Fruit fly (Drosophila melanogaster) whole organism, embryonic: ENCODE results near the gene eIF4E5.
A peak's percentile ranks its signal among the peaks of the same experiment; 100 is the strongest.

Experiments used
- ATbp ChIP-seq: fragments of 200-800 bp; sonication (Bioruptor generic); optimal IDR thresholded peaks from 2 replicates; lab custom pipeline; 2017; ENCODE audit warnings: missing biosample characterization, mild to moderate bottlenecking, missing genetic modification characterization, missing genetic modification reagents
- Adf1 ChIP-seq: fragments of 200-800 bp; sonication (Bioruptor generic); IDR thresholded peaks from 2 replicates; pipeline ENCODE4 v1.3.6; 2022; ENCODE audit warnings: missing biosample characterization, missing genetic modification characterization
- CG10654 ChIP-seq: fragments of 200-800 bp; sonication (Bioruptor generic); optimal IDR thresholded peaks from 2 replicates; lab custom pipeline; 2016; ENCODE audit warnings: missing biosample characterization, missing genetic modification characterization
- CG12744 ChIP-seq: fragments of 200-800 bp; sonication (Bioruptor generic); optimal IDR thresholded peaks from 2 replicates; lab custom pipeline; 2016; ENCODE audit warnings: missing biosample characterization, missing genetic modification characterization
- CG1602 ChIP-seq: fragments of 200-800 bp; sonication (Bioruptor generic); optimal IDR thresholded peaks from 3 replicates; lab custom pipeline; 2016; ENCODE audit warnings: missing biosample characterization, missing genetic modification characterization
- CG17829 ChIP-seq: fragments of 200-800 bp; optimal IDR thresholded peaks from 2 replicates; lab custom pipeline; 2019; ENCODE audit warnings: missing biosample characterization, mild to moderate bottlenecking, missing genetic modification characterization, moderate library complexity
- CG17912 ChIP-seq: fragments of 200-800 bp; sonication (Bioruptor generic); optimal IDR thresholded peaks from 2 replicates; lab custom pipeline; 2018; ENCODE audit warnings: missing biosample characterization, mild to moderate bottlenecking, missing genetic modification characterization
- CG18011 ChIP-seq: fragments of 200-800 bp; sonication (Bioruptor generic); optimal IDR thresholded peaks from 2 replicates; lab custom pipeline; 2017; ENCODE audit warnings: missing biosample characterization, missing genetic modification characterization, mild to moderate bottlenecking, moderate library complexity, missing genotype
- CG1832 ChIP-seq: fragments of 200-800 bp; sonication (Bioruptor generic); optimal IDR thresholded peaks from 2 replicates; lab custom pipeline; 2017; ENCODE audit warnings: missing biosample characterization, mild to moderate bottlenecking, missing genetic modification characterization, inconsistent platforms
- CG2116 ChIP-seq: fragments of 200-800 bp; sonication (Bioruptor generic); optimal IDR thresholded peaks from 3 replicates; lab custom pipeline; 2018; ENCODE audit warnings: missing biosample characterization, mild to moderate bottlenecking, missing genetic modification characterization
- CG2889 ChIP-seq: fragments of 200-800 bp; sonication (Bioruptor generic); IDR thresholded peaks from 3 replicates; pipeline ENCODE4 v1.3.6; 2022; ENCODE audit warnings: missing biosample characterization, missing genetic modification characterization
- CG30431 ChIP-seq: fragments of 200-800 bp; sonication (Bioruptor generic); optimal IDR thresholded peaks from 2 replicates; lab custom pipeline; 2017; ENCODE audit warnings: missing biosample characterization, missing genetic modification characterization
- CG32532 ChIP-seq: fragments of 200-800 bp; sonication (Bioruptor generic); IDR thresholded peaks from 2 replicates; pipeline ENCODE4 v1.3.6; 2022; ENCODE audit warnings: missing biosample characterization, missing genetic modification characterization
- CG8388 ChIP-seq: fragments of 200-800 bp; sonication (Bioruptor generic); optimal IDR thresholded peaks from 2 replicates; lab custom pipeline; 2019; ENCODE audit warnings: missing biosample characterization, mild to moderate bottlenecking, missing genetic modification characterization, moderate library complexity
- CG8765 ChIP-seq: fragments of 200-800 bp; sonication (Bioruptor generic); IDR thresholded peaks from 2 replicates; pipeline ENCODE4 v1.3.6; 2022; ENCODE audit warnings: missing biosample characterization, missing genetic modification characterization
- CG8924 ChIP-seq: fragments of 200-800 bp; optimal IDR thresholded peaks from 3 replicates; lab custom pipeline; 2019; ENCODE audit warnings: missing biosample characterization, mild to moderate bottlenecking, missing genetic modification characterization, moderate library complexity
- CG9727 ChIP-seq: fragments of 200-800 bp; sonication (Bioruptor generic); optimal IDR thresholded peaks from 3 replicates; lab custom pipeline; 2017; ENCODE audit warnings: missing biosample characterization, mild to moderate bottlenecking, missing genetic modification characterization
- Chrac-16 ChIP-seq: fragments of 200-800 bp; sonication (Bioruptor generic); optimal IDR thresholded peaks from 3 replicates; lab custom pipeline; 2016; ENCODE audit warnings: missing biosample characterization, missing genetic modification characterization
- CoRest ChIP-seq: fragments of 200-800 bp; sonication (Bioruptor generic); optimal IDR thresholded peaks from 3 replicates; lab custom pipeline; 2018; ENCODE audit warnings: missing biosample characterization, mild to moderate bottlenecking, missing genetic modification characterization, moderate library complexity
- Dbx ChIP-seq: fragments of 200-800 bp; sonication (Bioruptor generic); IDR thresholded peaks from 3 replicates; pipeline ENCODE4 v1.3.6; 2022; ENCODE audit warnings: missing biosample characterization, missing genetic modification characterization
- Dip3 ChIP-seq: fragments of 200-800 bp; sonication (Bioruptor generic); optimal IDR thresholded peaks from 3 replicates; lab custom pipeline; 2016; ENCODE audit warnings: missing biosample characterization, missing genetic modification characterization
- Ets97D ChIP-seq: fragments of 200-800 bp; sonication (Bioruptor generic); optimal IDR thresholded peaks from 3 replicates; lab custom pipeline; 2016; ENCODE audit warnings: missing biosample characterization, missing genetic modification characterization
- GATAe ChIP-seq: fragments of 200-800 bp; sonication (Bioruptor generic); conservative IDR thresholded peaks from 2 replicates; pipeline ENCODE4 v1.3.6; 2022; ENCODE audit warnings: missing biosample characterization, missing genetic modification characterization
- H15 ChIP-seq: fragments of 200-800 bp; sonication (Bioruptor generic); IDR thresholded peaks from 3 replicates; pipeline ENCODE4 v1.3.6; 2022; ENCODE audit warnings: missing biosample characterization, missing genetic modification characterization
- Hey ChIP-seq: fragments of 200-800 bp; sonication (Bioruptor generic); optimal IDR thresholded peaks from 3 replicates; lab custom pipeline; 2018; ENCODE audit warnings: missing biosample characterization, mild to moderate bottlenecking, missing genetic modification characterization
- Hr78 ChIP-seq, 2 experiments: fragments of 200-800 bp in 1 of 2; fragments of >200 bp in 1 of 2; sonication (Bioruptor generic) in 1 of 2; optimal IDR thresholded peaks; 2 replicates each; lab custom pipeline; 2017 to 2019; ENCODE audit warnings: missing biosample characterization in 2 of 2, missing genetic modification characterization in 2 of 2, mild to moderate bottlenecking in 1 of 2, moderate library complexity in 1 of 2
- Lim3 ChIP-seq: fragments of 200-800 bp; sonication (Bioruptor generic); IDR thresholded peaks from 2 replicates; pipeline ENCODE4 v1.3.6; 2022; ENCODE audit warnings: missing biosample characterization, missing genetic modification characterization
- Mad ChIP-seq: fragments of 200-800 bp; sonication (Bioruptor generic); optimal IDR thresholded peaks from 2 replicates; lab custom pipeline; 2016; ENCODE audit warnings: missing biosample characterization, missing genetic modification characterization
- Pdp1 ChIP-seq, 2 experiments: fragments of 200-800 bp; sonication (Bioruptor generic); optimal IDR thresholded peaks; 3 replicates each; lab custom pipeline; 2016; ENCODE audit warnings: missing biosample characterization in 2 of 2, missing genetic modification characterization in 2 of 2, mild to moderate bottlenecking in 1 of 2, moderate library complexity in 1 of 2
- Ptx1 ChIP-seq: fragments of 200-800 bp; sonication (Bioruptor generic); IDR thresholded peaks from 2 replicates; pipeline ENCODE4 v1.3.6; 2022; ENCODE audit warnings: missing biosample characterization, missing genetic modification characterization
- Rfx ChIP-seq: fragments of 200-800 bp; sonication (Bioruptor generic); IDR thresholded peaks from 2 replicates; pipeline ENCODE4 v1.3.6; 2022; ENCODE audit warnings: missing biosample characterization, missing genetic modification characterization
- Sox100B ChIP-seq: fragments of 200-800 bp; sonication (Bioruptor generic); optimal IDR thresholded peaks from 3 replicates; lab custom pipeline; 2018; ENCODE audit warnings: missing biosample characterization, mild to moderate bottlenecking, missing genetic modification characterization
- TFAM ChIP-seq: fragments of 200-800 bp; sonication (Bioruptor generic); optimal IDR thresholded peaks from 2 replicates; lab custom pipeline; 2017; ENCODE audit warnings: missing biosample characterization, missing genetic modification characterization, inconsistent platforms
- Vsx1 ChIP-seq: fragments of 200-800 bp; sonication (Bioruptor generic); optimal IDR thresholded peaks from 2 replicates; lab custom pipeline; 2017; ENCODE audit warnings: missing biosample characterization, mild to moderate bottlenecking, missing genetic modification characterization, missing genetic modification reagents
- bcd ChIP-seq: fragments of 200-800 bp; sonication (Bioruptor generic); optimal IDR thresholded peaks from 2 replicates; lab custom pipeline; 2017; ENCODE audit warnings: missing biosample characterization, mild to moderate bottlenecking, missing genetic modification characterization
- corto ChIP-seq: fragments of 200-800 bp; sonication (Bioruptor generic); optimal IDR thresholded peaks from 2 replicates; lab custom pipeline; 2016; ENCODE audit warnings: missing biosample characterization, mild to moderate bottlenecking, missing genetic modification characterization, moderate library complexity
- crol ChIP-seq: fragments of 200-800 bp; sonication (Bioruptor generic); IDR thresholded peaks from 2 replicates; pipeline ENCODE4 v1.3.6; 2022; ENCODE audit warnings: missing biosample characterization, missing genetic modification characterization
- cwo ChIP-seq: fragments of 200-800 bp; sonication (Bioruptor generic); optimal IDR thresholded peaks from 3 replicates; lab custom pipeline; 2017; ENCODE audit warnings: missing biosample characterization, missing genetic modification characterization, mild to moderate bottlenecking, moderate library complexity, missing genetic modification reagents
- hkb ChIP-seq, 2 experiments: fragments of 200-800 bp in 1 of 2; fragments of >200 bp in 1 of 2; sonication (Bioruptor generic) in 1 of 2; IDR thresholded peaks in 1 of 2; optimal IDR thresholded peaks in 1 of 2; 2 replicates each; pipeline versions ENCODE4 v1.3.6 to Lab custom; 2017 to 2022; ENCODE audit warnings: missing biosample characterization in 1 of 2, missing genetic modification characterization in 1 of 2
- insv ChIP-seq, 2 experiments: fragments of 200-800 bp; sonication (Bioruptor generic); optimal IDR thresholded peaks; 3 replicates each; lab custom pipeline; 2016 to 2018; ENCODE audit warnings: missing biosample characterization in 2 of 2, missing genetic modification characterization in 2 of 2
- kah ChIP-seq: fragments of 200-800 bp; sonication (Bioruptor generic); optimal IDR thresholded peaks from 2 replicates; lab custom pipeline; 2018; ENCODE audit warnings: missing biosample characterization, mild to moderate bottlenecking, missing genetic modification characterization
- maf-S ChIP-seq: fragments of 200-800 bp; sonication (Bioruptor generic); optimal IDR thresholded peaks from 2 replicates; lab custom pipeline; 2016; ENCODE audit warnings: missing biosample characterization, missing genetic modification characterization
- mam ChIP-seq: fragments of 200-800 bp; sonication (Bioruptor generic); optimal IDR thresholded peaks from 3 replicates; lab custom pipeline; 2016; ENCODE audit warnings: missing biosample characterization, missing genetic modification characterization
- onecut ChIP-seq: fragments of 200-800 bp; sonication (Bioruptor generic); IDR thresholded peaks from 2 replicates; pipeline ENCODE4 v1.3.6; 2022; ENCODE audit warnings: missing biosample characterization, missing genetic modification characterization
- scrt ChIP-seq: fragments of 200-800 bp; sonication (Bioruptor generic); optimal IDR thresholded peaks from 2 replicates; lab custom pipeline; 2018; ENCODE audit warnings: missing biosample characterization, mild to moderate bottlenecking, missing genetic modification characterization, moderate library complexity
- stc ChIP-seq: fragments of 200-800 bp; sonication (Bioruptor generic); IDR thresholded peaks from 2 replicates; pipeline ENCODE4 v1.3.6; 2022; ENCODE audit warnings: missing biosample characterization, missing genetic modification characterization
- sug ChIP-seq: fragments of 200-800 bp; optimal IDR thresholded peaks from 2 replicates; lab custom pipeline; 2019; ENCODE audit warnings: missing biosample characterization, mild to moderate bottlenecking, missing genetic modification characterization, moderate library complexity
- tx ChIP-seq: fragments of 200-800 bp; sonication (Bioruptor generic); optimal IDR thresholded peaks from 2 replicates; lab custom pipeline; 2016; ENCODE audit warnings: missing biosample characterization, missing genetic modification characterization
- zf30C ChIP-seq: fragments of 200-800 bp; sonication (Bioruptor generic); optimal IDR thresholded peaks from 3 replicates; lab custom pipeline; 2018; ENCODE audit warnings: missing biosample characterization, mild to moderate bottlenecking, missing genetic modification characterization

eIF4E5 gene

dm6 chr3L:7852252-7852885 is 42.3 kb upstream of the eIF4E5 start (continued):
- no peak for TF ChIP-seq CG17912 (GFP tag; lab: Kevin White, UChicago)
- TF ChIP-seq Sox100B (GFP tag; lab: Kevin White, UChicago): no peak
- TF ChIP-seq GATAe (GFP tag; lab: Robert Waterston, UW): 0 out of 2 replicates have a peak, but pooled peaks have one; percentile 15
- no peak for TF ChIP-seq Chrac-16 (GFP tag; lab: Kevin White, UChicago)
- no peak for TF ChIP-seq CG2889
- TF ChIP-seq stc: 0 out of 2 replicates have a peak, but pooled peaks have one; percentile 15
- TF ChIP-seq Ets97D: no peak
- TF ChIP-seq onecut (GFP tag; lab: Robert Waterston, UW): no peak
- TF ChIP-seq ATbp (GFP tag; lab: Kevin White, UChicago): no peak
- no peak for TF ChIP-seq tx (GFP tag; lab: Kevin White, UChicago)
- no peak for TF ChIP-seq maf-S (GFP tag; lab: Kevin White, UChicago)
- TF ChIP-seq mam (GFP tag; lab: Kevin White, UChicago): no peak
- TF ChIP-seq TFAM (GFP tag; lab: Kevin White, UChicago): no peak
- TF ChIP-seq CG8924 (tag; lab: Kevin White, UChicago): no peak
- no peak for TF ChIP-seq insv (GFP tag; optimal IDR thresholded peaks at IDR 0.05; lab: Kevin White, UChicago)
- no peak for TF ChIP-seq CG32532
- TF ChIP-seq crol (GFP tag; lab: Robert Waterston, UW): peak; percentile 69
- TF ChIP-seq Dbx (GFP tag; lab: Robert Waterston, UW): peak; percentile 7; the same call in 1 of the 3 replicates
- no peak for TF ChIP-seq CG12744 (GFP tag; lab: Kevin White, UChicago)
- TF ChIP-seq Pdp1 (GFP tag; optimal IDR thresholded peaks at IDR 0.05; lab: Kevin White, UChicago): peak in 1 of 2 experiments; percentile 0
- no peak for TF ChIP-seq CG8388 (GFP tag; lab: Kevin White, UChicago)
- TF ChIP-seq Lim3 (GFP tag; lab: Robert Waterston, UW): peak; percentile 10; the same call in 1 of the 2 replicates
- TF ChIP-seq sug (tag; lab: Kevin White, UChicago): peak; percentile 80
- no peak for TF ChIP-seq hkb (optimal IDR thresholded peaks at IDR 0.05; lab: Kevin White, UChicago)
- no peak for TF ChIP-seq hkb (GFP tag; IDR thresholded peaks at IDR 0.05; lab: Robert Waterston, UW)
- TF ChIP-seq CG2116 (GFP tag; lab: Kevin White, UChicago): no peak
- no peak for TF ChIP-seq kah (GFP tag; lab: Kevin White, UChicago)
- no peak for TF ChIP-seq H15 (GFP tag; lab: Robert Waterston, UW)
- peak; percentile 36 for TF ChIP-seq Hey (tag; lab: Kevin White, UChicago)
- no peak for TF ChIP-seq CG1602 (GFP tag; lab: Kevin White, UChicago)
- TF ChIP-seq CG8765 (GFP tag; lab: Robert Waterston, UW): no peak
- TF ChIP-seq CG30431 (GFP tag; lab: Kevin White, UChicago): no peak
- TF ChIP-seq CG10654 (GFP tag; lab: Kevin White, UChicago): no peak
- peak in 1 of 2 experiments; percentile 98 for TF ChIP-seq Hr78 (GFP tag; optimal IDR thresholded peaks at IDR 0.05; lab: Kevin White, UChicago)
- TF ChIP-seq Vsx1 (GFP tag; lab: Kevin White, UChicago): peak; percentile 28
- no peak for TF ChIP-seq CG18011 (GFP tag; lab: Kevin White, UChicago)
- TF ChIP-seq corto (GFP tag; lab: Kevin White, UChicago): no peak
- TF ChIP-seq Dip3: no peak
- peak; percentile 66 for TF ChIP-seq cwo
- no peak for TF ChIP-seq CoRest (tag; lab: Kevin White, UChicago)
- no peak for TF ChIP-seq Ptx1 (GFP tag; lab: Robert Waterston, UW)
- TF ChIP-seq Mad (GFP tag; lab: Kevin White, UChicago): no peak
- TF ChIP-seq CG1832 (GFP tag; lab: Kevin White, UChicago): no peak
- no peak for TF ChIP-seq Rfx
- TF ChIP-seq bcd (GFP tag; lab: Kevin White, UChicago): no peak
- TF ChIP-seq zf30C (GFP tag; lab: Kevin White, UChicago): no peak
- TF ChIP-seq scrt: no peak
- TF ChIP-seq CG17829 (tag; lab: Kevin White, UChicago): no peak
- TF ChIP-seq Adf1 (GFP tag; lab: Robert Waterston, UW): no peak
- TF ChIP-seq CG9727: no peak
